Worm (Caenorhabditis elegans) whole organism, L2 larva: ENCODE data around the gene dnc-1.

ENCODE experiments used
- F13H6.1 ChIP-seq: sonication (generic microtip); optimal IDR thresholded peaks from 2 replicates; lab custom pipeline; 2016; ENCODE audit warnings: missing genetic modification characterization, missing compliant biosample characterization
- R02D3.7 ChIP-seq: fragments of 150-350 bp; optimal IDR thresholded peaks from 2 replicates; lab custom pipeline; 2014; ENCODE audit warnings: missing biosample characterization, missing genetic modification characterization
- Y55F3AM.14 ChIP-seq: fragments of 200-800 bp; sonication (Bioruptor generic); optimal IDR thresholded peaks from 2 replicates; lab custom pipeline; 2018; ENCODE audit warnings: mild to moderate bottlenecking, missing genetic modification characterization, missing compliant biosample characterization
- alr-1 ChIP-seq: fragments of 150-350 bp; optimal IDR thresholded peaks from 2 replicates; lab custom pipeline; 2014; ENCODE audit warnings: missing biosample characterization, missing genetic modification characterization
- ama-1 ChIP-seq: fragments of 150-350 bp; optimal IDR thresholded peaks from 2 replicates; lab custom pipeline; 2018; ENCODE audit warnings: inconsistent platforms
- blmp-1 ChIP-seq: sonication (generic microtip); optimal IDR thresholded peaks from 2 replicates; lab custom pipeline; 2017; ENCODE audit warnings: missing genetic modification characterization, mild to moderate bottlenecking, missing compliant biosample characterization, antibody characterized with exemption, moderate library complexity; ENCODE audit not compliant: insufficient read depth
- ceh-82 ChIP-seq: fragments of 150-350 bp; optimal IDR thresholded peaks from 2 replicates; lab custom pipeline; 2014; ENCODE audit warnings: missing biosample characterization, missing genetic modification characterization
- elt-1 ChIP-seq: fragments of 150-350 bp; optimal IDR thresholded peaks from 2 replicates; lab custom pipeline; 2014; ENCODE audit warnings: missing biosample characterization, missing genetic modification characterization
- elt-3 ChIP-seq: sonication (generic microtip); optimal IDR thresholded peaks from 2 replicates; lab custom pipeline; 2017; ENCODE audit warnings: missing biosample characterization, missing genetic modification characterization
- fos-1 ChIP-seq: fragments of 150-350 bp; optimal IDR thresholded peaks from 2 replicates; lab custom pipeline; 2014; ENCODE audit warnings: missing biosample characterization, missing genetic modification characterization
- gmeb-1 ChIP-seq: fragments of 150-350 bp; optimal IDR thresholded peaks from 2 replicates; lab custom pipeline; 2014; ENCODE audit warnings: missing biosample characterization, missing genetic modification characterization
- lin-13 ChIP-seq: fragments of 150-350 bp; optimal IDR thresholded peaks from 2 replicates; lab custom pipeline; 2014; ENCODE audit warnings: missing biosample characterization, missing genetic modification reagents, missing genetic modification characterization
- lin-39 ChIP-seq: fragments of 150-350 bp; optimal IDR thresholded peaks from 2 replicates; lab custom pipeline; 2014; ENCODE audit warnings: missing biosample characterization, missing genetic modification reagents, missing genetic modification characterization
- mbf-1 ChIP-seq: sonication (generic microtip); optimal IDR thresholded peaks from 2 replicates; lab custom pipeline; 2017; ENCODE audit warnings: missing biosample characterization, missing genetic modification characterization
- mdl-1 ChIP-seq, 2 experiments: fragments of 150-350 bp in 1 of 2; sonication (generic microtip) in 1 of 2; optimal IDR thresholded peaks; 2 replicates each; lab custom pipeline; 2017; ENCODE audit warnings: missing biosample characterization in 2 of 2, missing genetic modification characterization in 2 of 2
- nhr-10 ChIP-seq: sonication (generic microtip); optimal IDR thresholded peaks from 2 replicates; lab custom pipeline; 2017; ENCODE audit warnings: missing biosample characterization, missing genetic modification characterization
- nhr-11 ChIP-seq: fragments of 150-350 bp; optimal IDR thresholded peaks from 2 replicates; lab custom pipeline; 2014; ENCODE audit warnings: missing biosample characterization, missing genetic modification characterization
- nhr-12 ChIP-seq: fragments of 150-350 bp; optimal IDR thresholded peaks from 2 replicates; lab custom pipeline; 2014; ENCODE audit warnings: missing biosample characterization, missing genetic modification characterization
- nhr-129 ChIP-seq: fragments of 150-350 bp; optimal IDR thresholded peaks from 2 replicates; lab custom pipeline; 2014; ENCODE audit warnings: missing biosample characterization, missing genetic modification characterization
- nhr-21 ChIP-seq: fragments of 150-350 bp; optimal IDR thresholded peaks from 2 replicates; lab custom pipeline; 2014; ENCODE audit warnings: missing biosample characterization, missing genetic modification characterization
- nhr-23 ChIP-seq: fragments of 150-350 bp; optimal IDR thresholded peaks from 2 replicates; lab custom pipeline; 2014; ENCODE audit warnings: missing biosample characterization, missing genetic modification reagents, missing genetic modification characterization
- nhr-237 ChIP-seq: fragments of 150-350 bp; optimal IDR thresholded peaks from 2 replicates; lab custom pipeline; 2014; ENCODE audit warnings: missing biosample characterization, missing genetic modification characterization
- nhr-25 ChIP-seq: fragments of 150-350 bp; sonication (generic microtip); optimal IDR thresholded peaks from 3 replicates; lab custom pipeline; 2014; ENCODE audit warnings: missing biosample characterization, missing genetic modification characterization
- nhr-6 ChIP-seq: fragments of 150-350 bp; optimal IDR thresholded peaks from 2 replicates; lab custom pipeline; 2014; ENCODE audit warnings: missing biosample characterization, missing genetic modification characterization
- nhr-77 ChIP-seq: fragments of 150-350 bp; optimal IDR thresholded peaks from 2 replicates; lab custom pipeline; 2014; ENCODE audit warnings: missing biosample characterization, missing genetic modification characterization
- peb-1 ChIP-seq: fragments of 150-350 bp; optimal IDR thresholded peaks from 2 replicates; lab custom pipeline; 2014; ENCODE audit warnings: missing biosample characterization, missing genetic modification characterization
- sem-4 ChIP-seq: fragments of 150-350 bp; optimal IDR thresholded peaks from 2 replicates; lab custom pipeline; 2014; ENCODE audit warnings: missing biosample characterization, missing genetic modification reagents, missing genetic modification characterization
- skn-1 ChIP-seq: sonication (generic microtip); optimal IDR thresholded peaks from 2 replicates; lab custom pipeline; 2017; ENCODE audit warnings: missing biosample characterization, missing genetic modification characterization
- sma-3 ChIP-seq: sonication (generic microtip); optimal IDR thresholded peaks from 2 replicates; lab custom pipeline; 2016; ENCODE audit warnings: missing genetic modification reagents, missing genetic modification characterization, missing compliant biosample characterization
- sma-9 ChIP-seq, 2 experiments: fragments of 150-350 bp in 1 of 2; sonication (generic microtip) in 1 of 2; optimal IDR thresholded peaks; 2 replicates each; lab custom pipeline; 2014 to 2016; ENCODE audit warnings: missing genetic modification characterization in 2 of 2, mild to moderate bottlenecking in 1 of 2, missing biosample characterization in 1 of 2, missing compliant biosample characterization in 1 of 2, missing genetic modification reagents in 1 of 2, moderate library complexity in 1 of 2
- snpc-4 ChIP-seq: fragments of 150-350 bp; optimal IDR thresholded peaks from 2 replicates; lab custom pipeline; 2014; ENCODE audit warnings: missing biosample characterization, missing genetic modification characterization
- unc-39 ChIP-seq: fragments of 150-350 bp; optimal IDR thresholded peaks from 2 replicates; lab custom pipeline; 2014; ENCODE audit warnings: missing biosample characterization, missing genetic modification characterization
- unc-55 ChIP-seq: fragments of 150-350 bp; sonication (generic microtip); optimal IDR thresholded peaks from 3 replicates; lab custom pipeline; 2014; ENCODE audit warnings: missing biosample characterization, missing genetic modification reagents, missing genetic modification characterization
- unc-62 ChIP-seq: fragments of 150-350 bp; optimal IDR thresholded peaks from 2 replicates; lab custom pipeline; 2014; ENCODE audit warnings: missing biosample characterization, missing genetic modification reagents, missing genetic modification characterization
- zag-1 ChIP-seq: fragments of 150-350 bp; optimal IDR thresholded peaks from 2 replicates; lab custom pipeline; 2014; ENCODE audit warnings: missing biosample characterization, missing genetic modification characterization
- ztf-1 ChIP-seq: fragments of 200-800 bp; sonication (Bioruptor generic); conservative IDR thresholded peaks from 2 replicates; pipeline ENCODE4 v1.3.6; 2022; ENCODE audit warnings: missing genetic modification characterization, missing compliant biosample characterization
- ztf-11 ChIP-seq: sonication (generic microtip); optimal IDR thresholded peaks from 2 replicates; lab custom pipeline; 2017; ENCODE audit warnings: missing biosample characterization, missing genetic modification characterization
- ztf-4 ChIP-seq: fragments of 150-350 bp; optimal IDR thresholded peaks from 2 replicates; lab custom pipeline; 2014; ENCODE audit warnings: missing biosample characterization, missing genetic modification characterization

dnc-1 gene

DNA sequence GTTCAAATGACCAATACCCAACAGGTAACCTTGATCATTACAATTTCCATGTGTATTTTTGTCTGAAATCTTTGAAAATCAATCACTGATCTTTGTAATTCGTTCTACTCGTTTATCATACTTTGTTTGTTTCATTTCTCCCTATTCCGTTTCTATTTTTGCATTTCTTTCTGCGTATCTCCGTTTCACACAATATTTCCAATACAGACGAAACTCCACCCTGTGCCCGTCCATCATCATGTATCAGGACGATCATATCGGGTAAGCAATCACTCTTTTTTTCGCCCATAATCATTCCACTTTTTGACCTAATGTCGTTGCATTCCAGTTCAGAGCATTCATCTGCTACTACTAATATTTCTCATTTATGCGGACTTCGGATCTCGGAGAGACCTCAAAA lies 23.3 kb downstream of the dnc-1 start, which contains the start of gene pyk-2 (continued):
- TF ChIP-seq snpc-4 (tag; lab: Kevin White, UChicago) (no peak), peb-1 (tag; lab: Kevin White, UChicago) (no peak), blmp-1 (tag; lab: Kevin White, UChicago) (no peak), sma-3 (peak; percentile 48), mdl-1 (tag; optimal IDR thresholded peaks at IDR 0.05; lab: Kevin White, UChicago) (no peak), nhr-12 (no peak), sem-4 (tag; lab: Kevin White, UChicago) (no peak), elt-3 (tag; lab: Kevin White, UChicago) (no peak), sma-9 (GFP tag; optimal IDR thresholded peaks at IDR 0.05; lab: Kevin White, UChicago) (peak; percentile 78), sma-9 (tag; optimal IDR thresholded peaks at IDR 0.05; lab: Kevin White, UChicago) (no peak)

DNA sequence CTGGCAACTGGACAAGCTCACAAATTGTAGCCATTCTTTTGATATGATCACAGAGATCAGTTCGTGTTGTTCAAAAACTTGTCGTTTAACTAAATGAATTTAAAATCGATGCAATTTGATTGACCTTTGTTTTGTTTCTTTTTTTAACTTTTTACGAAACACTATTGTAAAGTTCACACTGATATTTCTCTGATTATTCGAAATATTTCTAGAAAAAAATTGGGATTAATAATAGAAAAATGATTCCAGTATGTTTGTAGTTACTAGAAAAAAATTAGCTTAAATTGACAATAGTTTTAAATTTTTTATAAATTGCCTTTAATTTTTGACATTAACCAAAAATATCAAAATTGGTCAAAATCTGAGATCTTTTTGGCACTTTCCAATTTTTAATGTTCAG lies 23.8 kb downstream of the dnc-1 start, which contains the start of gene ZK596.2:
TSS of gene ZK596.2 (minus strand) at position 101 of the 400 bp plus-strand sequence.
- TF ChIP-seq nhr-6 = no peak
- no peak for TF ChIP-seq alr-1 (tag; lab: Kevin White, UChicago)
- no peak for TF ChIP-seq R02D3.7 (tag; lab: Kevin White, UChicago)
- no peak for TF ChIP-seq mbf-1 (tag; lab: Kevin White, UChicago)
- no peak for TF ChIP-seq unc-39 (tag; lab: Kevin White, UChicago)
- no peak for TF ChIP-seq unc-62
- no peak for TF ChIP-seq lin-39
- TF ChIP-seq F13H6.1 (tag; lab: Kevin White, UChicago) = no peak
- TF ChIP-seq nhr-25 = no peak
- no peak for TF ChIP-seq ama-1
- no peak for TF ChIP-seq ceh-82 (tag; lab: Kevin White, UChicago)
- no peak for TF ChIP-seq ztf-1 (GFP tag; lab: Robert Waterston, UW)
- TF ChIP-seq fos-1 = no peak
- no peak for TF ChIP-seq mdl-1 (tag; optimal IDR thresholded peaks at IDR 0.05; lab: Kevin White, UChicago)
- TF ChIP-seq unc-55 = no peak
- TF ChIP-seq zag-1 (tag; lab: Kevin White, UChicago) = no peak
- TF ChIP-seq nhr-23 (tag; lab: Kevin White, UChicago) = no peak
- TF ChIP-seq ztf-11 (tag; lab: Kevin White, UChicago) = no peak

ce11 chrIV:10904282-10904681 lies 28.7 kb downstream of the dnc-1 start, which contains the start of gene ZK596.3:
ZK596.3 (minus strand) TSS chrIV:10904382.
- TF ChIP-seq nhr-77 (tag; lab: Kevin White, UChicago) (no peak), zag-1 (tag; lab: Kevin White, UChicago) (no peak), ztf-4 (tag; lab: Kevin White, UChicago) (no peak), R02D3.7 (tag; lab: Kevin White, UChicago) (no peak), mdl-1 (tag; optimal IDR thresholded peaks at IDR 0.05; lab: Kevin White, UChicago) (no peak), nhr-237 (tag; lab: Kevin White, UChicago) (no peak), nhr-10 (tag; lab: Kevin White, UChicago) (no peak), nhr-11 (tag; lab: Kevin White, UChicago) (no peak), unc-39 (tag; lab: Kevin White, UChicago) (no peak), elt-1 (no peak), skn-1 (tag; lab: Kevin White, UChicago) (no peak)
- TF ChIP-seq, all 48 proteins: peak for 0

DNA sequence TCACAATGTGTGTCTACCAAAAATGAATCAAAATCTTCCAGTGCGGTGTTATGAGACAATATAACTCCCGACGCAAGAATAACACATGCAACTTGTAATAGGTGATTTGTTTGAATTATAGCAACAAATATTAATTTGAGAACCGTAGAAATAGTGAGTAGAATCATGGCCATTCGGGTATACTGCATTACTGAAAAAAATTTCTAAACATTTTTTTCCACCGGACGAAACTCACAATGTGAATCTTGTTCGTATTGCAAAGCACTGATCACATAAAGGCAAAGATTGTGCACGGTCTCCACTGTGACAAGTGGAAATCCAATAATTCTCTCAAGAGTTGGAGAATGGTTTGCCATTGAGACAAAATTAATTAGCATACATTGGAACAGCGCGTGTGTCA lies 30.5 kb downstream of the dnc-1 start:
- TF ChIP-seq nhr-6 (no peak), ceh-82 (tag; lab: Kevin White, UChicago) (no peak), mbf-1 (tag; lab: Kevin White, UChicago) (no peak), nhr-25 (no peak), snpc-4 (tag; lab: Kevin White, UChicago) (no peak), mdl-1 (tag; optimal IDR thresholded peaks at IDR 0.05; lab: Kevin White, UChicago) (no peak), nhr-11 (tag; lab: Kevin White, UChicago) (no peak), nhr-12 (no peak), ama-1 (no peak), gmeb-1 (tag; lab: Kevin White, UChicago) (no peak), ztf-4 (tag; lab: Kevin White, UChicago) (no peak), Y55F3AM.14 (no peak), peb-1 (tag; lab: Kevin White, UChicago) (no peak)

ce11 chrIV:10900083-10900482 lies 32.9 kb downstream of the dnc-1 start, which contains the start of gene srlf-30:
srlf-30 (plus strand) TSS chrIV:10900383.
- TF ChIP-seq nhr-21 = no peak
- TF ChIP-seq R02D3.7 (tag; lab: Kevin White, UChicago) = no peak
- TF ChIP-seq nhr-129 (tag; lab: Kevin White, UChicago) = no peak
- no peak for TF ChIP-seq lin-13 (GFP tag; lab: Kevin White, UChicago)
- no peak for TF ChIP-seq elt-3 (tag; lab: Kevin White, UChicago)
- no peak for TF ChIP-seq nhr-77 (tag; lab: Kevin White, UChicago)
- no peak for TF ChIP-seq peb-1 (tag; lab: Kevin White, UChicago)
- no peak for TF ChIP-seq sma-3
- TF ChIP-seq lin-39 = no peak
- no peak for TF ChIP-seq blmp-1 (tag; lab: Kevin White, UChicago)
- TF ChIP-seq gmeb-1 (tag; lab: Kevin White, UChicago) = no peak
- no peak for TF ChIP-seq unc-55
- no peak for TF ChIP-seq unc-62
